Worm (Caenorhabditis elegans): ENCODE data around the gene gyg-2.

The gyg-2 gene

ce11 chrV:16744783-16745182 lies 1.3 kb downstream of the gyg-2 start:
- no peak for TF ChIP-seq nhr-41 (GFP tag; IDR thresholded peaks at IDR 0.05)
- TF ChIP-seq pha-4 (GFP tag; IDR thresholded peaks at IDR 0.05): no peak
- TF ChIP-seq pha-4 (tag; optimal IDR thresholded peaks at IDR 0.05): no peak
- no peak for TF ChIP-seq snpc-4 (tag; optimal IDR thresholded peaks at IDR 0.05)
- TF ChIP-seq pqm-1 (tag; optimal IDR thresholded peaks at IDR 0.05): no peak
- TF ChIP-seq php-3 (GFP tag; IDR thresholded peaks at IDR 0.05): no peak
- 0 out of 4 replicates have a peak, but pooled peaks of 1 of the 2 experiments have one; percentile 57 for TF ChIP-seq madf-5 (GFP tag; IDR thresholded peaks at IDR 0.05)
- no peak for TF ChIP-seq nhr-10 (tag; optimal IDR thresholded peaks at IDR 0.05)
- no peak for TF ChIP-seq dmd-6 (GFP tag; IDR thresholded peaks at IDR 0.05)
- TF ChIP-seq lin-38 (GFP tag; IDR thresholded peaks at IDR 0.05): no peak
- no peak for TF ChIP-seq spr-3 (GFP tag; optimal IDR thresholded peaks at IDR 0.05)
- TF ChIP-seq snpc-1.2 (GFP tag; IDR thresholded peaks at IDR 0.05): no peak
- no peak for TF ChIP-seq unc-39 (tag; optimal IDR thresholded peaks at IDR 0.05)
- no peak for TF ChIP-seq zip-11 (GFP tag; IDR thresholded peaks at IDR 0.05)
- TF ChIP-seq nhr-28 (tag; optimal IDR thresholded peaks at IDR 0.05): no peak
- TF ChIP-seq D1046.2 (GFP tag; IDR thresholded peaks at IDR 0.05): no peak
- TF ChIP-seq dmd-9 (GFP tag; IDR thresholded peaks at IDR 0.05): no peak
- no peak for TF ChIP-seq sdz-12 (GFP tag; optimal IDR thresholded peaks at IDR 0.05)
- no peak for TF ChIP-seq F26F4.8 (GFP tag; conservative IDR thresholded peaks at IDR 0.05)
- peak; percentile 16 for TF ChIP-seq unc-130 (GFP tag; optimal IDR thresholded peaks at IDR 0.05)
- peak; percentile 1 for TF ChIP-seq F49E8.2 (tag; optimal IDR thresholded peaks at IDR 0.05; ENCODE audit: borderline replicate concordance)
- no peak for TF ChIP-seq F10B5.3 (tag; optimal IDR thresholded peaks at IDR 0.05)
- TF ChIP-seq madf-9 (GFP tag; conservative IDR thresholded peaks at IDR 0.05): no peak

ce11 chrV:16742123-16742522 lies 3.9 kb downstream of the gyg-2 start, which contains the start of gene T25E12.6:
Gene T25E12.6, plus strand, starts transcription at chrV:16742423.
- TF ChIP-seq mdt-29 (GFP tag; IDR thresholded peaks at IDR 0.05): no peak
- peak; percentile 67 for TF ChIP-seq aha-1 (tag)
- no peak for TF ChIP-seq dve-1 (tag; optimal IDR thresholded peaks at IDR 0.05; ENCODE audit: insufficient read depth)

- no peak for TF ChIP-seq vab-7 (GFP tag; IDR thresholded peaks at IDR 0.05)
- no peak for TF ChIP-seq Y48G9A.11 (GFP tag; IDR thresholded peaks at IDR 0.05)
- TF ChIP-seq nhr-41 (GFP tag; IDR thresholded peaks at IDR 0.05): no peak
- no peak for TF ChIP-seq pqm-1 (tag; optimal IDR thresholded peaks at IDR 0.05)
- no peak for TF ChIP-seq set-16 (GFP tag; IDR thresholded peaks at IDR 0.05)
- TF ChIP-seq saeg-2 (GFP tag; IDR thresholded peaks at IDR 0.05): no peak
- no peak for TF ChIP-seq skn-1 (tag; optimal IDR thresholded peaks at IDR 0.05)
- TF ChIP-seq lin-38 (GFP tag; IDR thresholded peaks at IDR 0.05): no peak
- no peak for TF ChIP-seq dpl-1 (GFP tag; optimal IDR thresholded peaks at IDR 0.05)
- TF ChIP-seq Y105C5A.15 (GFP tag; IDR thresholded peaks at IDR 0.05): no peak
- no peak for TF ChIP-seq ztf-11 (tag; optimal IDR thresholded peaks at IDR 0.05)
- TF ChIP-seq F44E2.7 (GFP tag; IDR thresholded peaks at IDR 0.05): no peak
- TF ChIP-seq egl-27 (tag; optimal IDR thresholded peaks at IDR 0.05): no peak
- TF ChIP-seq zag-1 (tag; optimal IDR thresholded peaks at IDR 0.05): no peak
- TF ChIP-seq unc-39 (tag; optimal IDR thresholded peaks at IDR 0.05): no peak
- no peak for TF ChIP-seq hlh-11 (tag; optimal IDR thresholded peaks at IDR 0.05)
- no peak for TF ChIP-seq zip-11 (GFP tag; IDR thresholded peaks at IDR 0.05)
- TF ChIP-seq mes-2 (tag; optimal IDR thresholded peaks at IDR 0.05; ENCODE audit: poor library complexity, severe bottlenecking): no peak
- no peak for TF ChIP-seq daf-8 (GFP tag; IDR thresholded peaks at IDR 0.05)
- TF ChIP-seq unc-62 (GFP tag; optimal IDR thresholded peaks at IDR 0.05 in 1 of 2): no peak
- no peak for TF ChIP-seq unc-62 (tag; optimal IDR thresholded peaks at IDR 0.05)
Observed at ce11 chrV:16739100-16739499, 7.0 kb downstream of the gyg-2 start, which contains the start of the genes clec-29 and clec-39. Gene clec-29, minus strand, starts transcription at chrV:16739200. Gene clec-39, plus strand, starts transcription at chrV:16739268.

Data from whole organism, L4 larva.